Worm (Caenorhabditis elegans) whole organism, early embryonic: Measurements from ENCODE around the gene T26C11.8.

Source experiments
- B0310.2 ChIP-seq: sonication (generic microtip); optimal IDR thresholded peaks from 2 replicates; lab custom pipeline; 2016; ENCODE audit warnings: mild to moderate bottlenecking, missing genetic modification characterization, missing compliant biosample characterization
- F13C5.2 ChIP-seq: sonication (generic microtip); optimal IDR thresholded peaks from 2 replicates; lab custom pipeline; 2017; ENCODE audit warnings: mild to moderate bottlenecking, missing genetic modification characterization, inconsistent platforms, missing compliant biosample characterization
- aly-1 ChIP-seq: sonication (generic microtip); optimal IDR thresholded peaks from 2 replicates; lab custom pipeline; 2016; ENCODE audit warnings: missing genetic modification characterization, missing compliant biosample characterization
- ama-1 ChIP-seq: fragments of 150-350 bp; optimal IDR thresholded peaks from 2 replicates; lab custom pipeline; 2014
- ceh-13 ChIP-seq: fragments of 200-800 bp; sonication (Bioruptor generic); optimal IDR thresholded peaks from 2 replicates; lab custom pipeline; 2018; ENCODE audit warnings: mild to moderate bottlenecking, missing genetic modification characterization, missing compliant biosample characterization
- ceh-36 ChIP-seq: sonication (generic microtip); optimal IDR thresholded peaks from 2 replicates; lab custom pipeline; 2016; ENCODE audit warnings: missing genetic modification characterization, inconsistent platforms, missing compliant biosample characterization
- flt-1 ChIP-seq: fragments of 200-800 bp; sonication (Bioruptor generic); IDR thresholded peaks from 2 replicates; pipeline ENCODE4 v1.3.6; 2022; ENCODE audit warnings: missing genetic modification characterization, missing compliant biosample characterization
- hmbx-1 ChIP-seq: sonication (generic microtip); optimal IDR thresholded peaks from 2 replicates; lab custom pipeline; 2016; ENCODE audit warnings: mild to moderate bottlenecking, missing genetic modification characterization, missing compliant biosample characterization
- hmg-4 ChIP-seq: fragments of 200-800 bp; sonication (Bioruptor generic); optimal IDR thresholded peaks from 2 replicates; lab custom pipeline; 2018; ENCODE audit warnings: mild to moderate bottlenecking, missing genetic modification characterization, missing compliant biosample characterization
- hnd-1 ChIP-seq: sonication (generic microtip); optimal IDR thresholded peaks from 2 replicates; lab custom pipeline; 2016; ENCODE audit warnings: missing genetic modification characterization, missing compliant biosample characterization
- pes-1 ChIP-seq: fragments of 200-800 bp; sonication (Bioruptor generic); IDR thresholded peaks from 2 replicates; pipeline ENCODE4 v1.3.6; 2022; ENCODE audit warnings: missing genetic modification reagents, missing genetic modification characterization, missing compliant biosample characterization
- sea-1 ChIP-seq: fragments of 200-800 bp; sonication (Bioruptor generic); conservative IDR thresholded peaks from 2 replicates; pipeline ENCODE4 v1.3.6; 2022; ENCODE audit warnings: missing genetic modification characterization, missing compliant biosample characterization
- tbx-11 ChIP-seq: fragments of 200-800 bp; sonication (Bioruptor generic); IDR thresholded peaks from 2 replicates; pipeline ENCODE4 v1.3.6; 2022; ENCODE audit warnings: missing genetic modification characterization, missing compliant biosample characterization
- tra-4 ChIP-seq: sonication (generic microtip); optimal IDR thresholded peaks from 2 replicates; lab custom pipeline; 2017; ENCODE audit warnings: missing genetic modification characterization, missing compliant biosample characterization

DNA sequence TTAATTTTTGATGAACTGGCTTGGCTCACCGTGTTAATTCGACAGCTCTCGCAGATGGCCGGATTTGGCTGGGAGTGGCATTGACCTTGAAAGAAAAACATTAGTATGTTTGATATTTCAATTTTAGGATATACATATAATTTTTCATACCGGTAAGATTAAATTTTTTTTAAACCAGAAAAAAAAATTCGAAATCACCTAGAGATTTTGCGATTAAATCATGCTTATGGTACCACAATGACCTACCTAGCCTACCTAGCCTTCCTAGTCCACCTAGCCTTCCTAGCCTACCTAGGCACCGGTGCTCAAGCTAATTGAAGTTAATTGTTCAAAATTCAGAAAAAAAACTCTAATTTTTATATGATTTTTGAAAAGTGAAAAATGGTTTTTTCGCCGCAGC is 49.1 kb upstream of the T26C11.8 start, which contains the start of gene C14E2.3:
- no peak for TF ChIP-seq ama-1 (lab: Kevin White, UChicago)
- TF ChIP-seq hnd-1 (tag; lab: Kevin White, UChicago): no peak
- no peak for TF ChIP-seq tra-4 (tag; lab: Kevin White, UChicago)
- TF ChIP-seq flt-1 (GFP tag; lab: Robert Waterston, UW): no peak
- TF ChIP-seq hmbx-1 (tag; lab: Kevin White, UChicago): no peak
- TF ChIP-seq hmg-4 (GFP tag; lab: Kevin White, UChicago): no peak
- TF ChIP-seq aly-1 (tag; lab: Kevin White, UChicago): no peak
- no peak for TF ChIP-seq ceh-36 (tag; lab: Kevin White, UChicago)
- TF ChIP-seq sea-1: no peak
- no peak for TF ChIP-seq F13C5.2 (tag; lab: Kevin White, UChicago)
- TF ChIP-seq B0310.2 (tag; lab: Kevin White, UChicago): no peak
- no peak for TF ChIP-seq tbx-11 (GFP tag; lab: Robert Waterston, UW)
- no peak for TF ChIP-seq pes-1 (GFP tag; lab: Robert Waterston, UW)
- TF ChIP-seq ceh-13 (GFP tag; lab: Kevin White, UChicago): no peak
